Worm (Caenorhabditis elegans) whole organism, young adult: ENCODE data around the gene srbc-6.

ENCODE experiments used
- D2030.7 ChIP-seq: fragments of 200-800 bp; sonication (Bioruptor generic); IDR thresholded peaks from 2 replicates; pipeline ENCODE4 v1.3.6; 2022; ENCODE audit warnings: missing genetic modification reagents, missing genetic modification characterization, missing compliant biosample characterization
- F39B2.1 ChIP-seq: fragments of 200-800 bp; sonication (Bioruptor generic); IDR thresholded peaks from 2 replicates; pipeline ENCODE4 v1.3.6; 2022; ENCODE audit warnings: missing genetic modification reagents, missing genetic modification characterization, missing compliant biosample characterization
- akir-1 ChIP-seq: fragments of 200-800 bp; sonication (Bioruptor generic); optimal IDR thresholded peaks from 2 replicates; lab custom pipeline; 2018; ENCODE audit warnings: mild to moderate bottlenecking, missing genetic modification characterization, moderate library complexity, missing compliant biosample characterization
- athp-1 ChIP-seq: sonication (generic microtip); optimal IDR thresholded peaks from 2 replicates; lab custom pipeline; 2017; ENCODE audit warnings: mild to moderate bottlenecking, missing genetic modification characterization, missing compliant biosample characterization
- die-1 ChIP-seq: sonication (generic microtip); optimal IDR thresholded peaks from 2 replicates; lab custom pipeline; 2016; ENCODE audit warnings: missing genotype, mild to moderate bottlenecking, missing genetic modification characterization, missing compliant biosample characterization
- dpl-1 ChIP-seq: fragments of 150-350 bp; optimal IDR thresholded peaks from 2 replicates; lab custom pipeline; 2014; ENCODE audit warnings: missing biosample characterization, missing genetic modification reagents, missing genetic modification characterization
- lag-1 ChIP-seq: fragments of 200-800 bp; sonication (Bioruptor generic); IDR thresholded peaks from 2 replicates; pipeline ENCODE4 v1.3.6; 2022; ENCODE audit warnings: missing genetic modification reagents, missing genetic modification characterization, missing compliant biosample characterization
- repo-1 ChIP-seq: sonication (generic microtip); optimal IDR thresholded peaks from 2 replicates; lab custom pipeline; 2017; ENCODE audit warnings: mild to moderate bottlenecking, missing genetic modification characterization, missing compliant biosample characterization
- unc-62 ChIP-seq: fragments of 150-350 bp; optimal IDR thresholded peaks from 2 replicates; lab custom pipeline; 2014; ENCODE audit warnings: missing biosample characterization, missing genetic modification reagents, missing genetic modification characterization
- ztf-6 ChIP-seq: fragments of 200-800 bp; sonication (Bioruptor generic); IDR thresholded peaks from 2 replicates; pipeline ENCODE4 v1.3.6; 2022; ENCODE audit warnings: missing genetic modification reagents, missing genetic modification characterization, missing compliant biosample characterization

DNA sequence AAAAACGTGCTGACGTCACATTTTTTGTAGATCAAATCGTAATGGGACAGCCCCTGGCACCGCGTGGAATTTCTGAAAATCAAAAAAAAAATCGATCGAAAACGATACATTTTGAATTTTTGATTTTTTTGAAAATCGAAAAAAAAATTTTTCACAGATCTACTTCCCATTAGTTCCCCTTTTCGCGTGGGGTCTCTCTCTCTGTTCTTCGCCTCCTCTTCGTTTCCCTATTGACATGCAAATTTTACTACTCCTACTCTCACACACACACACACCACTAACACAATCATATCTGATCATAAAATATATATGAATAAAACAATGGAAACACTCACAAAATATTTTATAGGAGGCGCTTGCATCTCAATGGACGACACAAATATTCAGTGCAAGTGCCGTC lies 48.7 kb downstream of the srbc-6 start:
- TF ChIP-seq dpl-1 (GFP tag; lab: Kevin White, UChicago): no peak
- TF ChIP-seq D2030.7 (GFP tag; lab: Robert Waterston, UW): no peak
- TF ChIP-seq F39B2.1: no peak
- TF ChIP-seq die-1 (tag; lab: Kevin White, UChicago): no peak
- TF ChIP-seq repo-1 (tag; lab: Kevin White, UChicago): no peak
- TF ChIP-seq lag-1 (GFP tag; lab: Robert Waterston, UW): no peak
- TF ChIP-seq akir-1 (GFP tag; lab: Kevin White, UChicago): no peak
- no peak for TF ChIP-seq athp-1 (tag; lab: Kevin White, UChicago)
- no peak for TF ChIP-seq unc-62
- no peak for TF ChIP-seq ztf-6 (GFP tag; lab: Robert Waterston, UW)
